Worm (Caenorhabditis elegans) whole organism, young adult: ENCODE results near the gene dsl-5.
A peak's percentile ranks its signal among the peaks of the same experiment; 100 is the strongest.

ENCODE experiments used
- B0019.2 ChIP-seq: fragments of 200-800 bp; sonication (Bioruptor generic); conservative IDR thresholded peaks from 2 replicates; pipeline ENCODE4 v1.3.6; 2022; ENCODE audit warnings: missing genetic modification reagents, missing genetic modification characterization, missing compliant biosample characterization
- B0035.1 ChIP-seq: sonication (generic microtip); optimal IDR thresholded peaks from 2 replicates; lab custom pipeline; 2016; ENCODE audit warnings: missing genetic modification characterization, mild to moderate bottlenecking, missing compliant biosample characterization, missing genotype, missing genetic modification reagents
- F37B4.10 ChIP-seq: fragments of 200-800 bp; sonication (Bioruptor generic); IDR thresholded peaks from 2 replicates; pipeline ENCODE4 v1.3.6; 2022; ENCODE audit warnings: missing genetic modification characterization, missing compliant biosample characterization
- F52B5.7 ChIP-seq: sonication (generic microtip); optimal IDR thresholded peaks from 2 replicates; lab custom pipeline; 2016; ENCODE audit warnings: mild to moderate bottlenecking, missing genetic modification characterization, missing compliant biosample characterization
- F55B11.4 ChIP-seq: sonication (generic microtip); optimal IDR thresholded peaks from 2 replicates; lab custom pipeline; 2016; ENCODE audit warnings: missing compliant biosample characterization, missing genetic modification characterization, borderline replicate concordance; ENCODE audit not compliant: insufficient read depth
- T07F8.4 ChIP-seq: sonication (generic microtip); optimal IDR thresholded peaks from 2 replicates; lab custom pipeline; 2016; ENCODE audit warnings: mild to moderate bottlenecking, missing genetic modification characterization, moderate library complexity, missing compliant biosample characterization
- Y53G8AR.9 ChIP-seq: fragments of 200-800 bp; sonication (Bioruptor generic); conservative IDR thresholded peaks from 2 replicates; pipeline ENCODE4 v1.3.6; 2022; ENCODE audit warnings: missing genetic modification reagents, missing genetic modification characterization, missing compliant biosample characterization
- Y95B8A.8 ChIP-seq: fragments of 200-800 bp; sonication (Bioruptor generic); IDR thresholded peaks from 2 replicates; pipeline ENCODE4 v1.3.6; 2022; ENCODE audit warnings: missing genetic modification reagents, missing genetic modification characterization, missing compliant biosample characterization
- ama-1 ChIP-seq, 3 experiments: fragments of 150-350 bp in 1 of 3; sonication (generic microtip) in 2 of 3; optimal IDR thresholded peaks; 2 replicates each; lab custom pipeline; 2014 to 2018; ENCODE audit warnings: missing biosample characterization in 2 of 3, missing genetic modification characterization in 2 of 3, missing genetic modification reagents in 2 of 3
- aptf-2 ChIP-seq: fragments of 200-800 bp; sonication (Bioruptor generic); conservative IDR thresholded peaks from 2 replicates; pipeline ENCODE4 v1.3.6; 2022; ENCODE audit warnings: missing genetic modification reagents, missing genetic modification characterization, missing compliant biosample characterization
- aptf-3 ChIP-seq: fragments of 200-800 bp; sonication (Bioruptor generic); IDR thresholded peaks from 2 replicates; pipeline ENCODE4 v1.3.6; 2022; ENCODE audit warnings: missing genetic modification characterization, missing compliant biosample characterization
- attf-3 ChIP-seq: fragments of 200-800 bp; sonication (Bioruptor generic); conservative IDR thresholded peaks from 2 replicates; pipeline ENCODE4 v1.3.6; 2022; ENCODE audit warnings: missing genetic modification reagents, missing genetic modification characterization, missing compliant biosample characterization
- bed-1 ChIP-seq: fragments of 200-800 bp; sonication (Bioruptor generic); IDR thresholded peaks from 2 replicates; pipeline ENCODE4 v1.3.6; 2022; ENCODE audit warnings: missing genetic modification reagents, missing genetic modification characterization, missing compliant biosample characterization
- cebp-1 ChIP-seq, 2 experiments: fragments of 200-800 bp in 1 of 2; sonication (Bioruptor generic) in 1 of 2; sonication (generic microtip) in 1 of 2; IDR thresholded peaks in 1 of 2; optimal IDR thresholded peaks in 1 of 2; 2 replicates each; pipeline versions ENCODE4 v1.3.6 to Lab custom; 2017 to 2022; ENCODE audit warnings: missing compliant biosample characterization in 2 of 2, missing genetic modification characterization in 2 of 2, mild to moderate bottlenecking in 1 of 2, missing genetic modification reagents in 1 of 2, moderate library complexity in 1 of 2
- ceh-100 ChIP-seq: fragments of 200-800 bp; sonication (Bioruptor generic); IDR thresholded peaks from 2 replicates; pipeline ENCODE4 v1.3.6; 2022; ENCODE audit warnings: missing genetic modification reagents, missing genetic modification characterization, missing compliant biosample characterization
- ceh-27 ChIP-seq: fragments of 200-800 bp; sonication (Bioruptor generic); optimal IDR thresholded peaks from 2 replicates; lab custom pipeline; 2018; ENCODE audit warnings: mild to moderate bottlenecking, missing genetic modification characterization, moderate library complexity, missing compliant biosample characterization
- dpl-1 ChIP-seq: fragments of 150-350 bp; optimal IDR thresholded peaks from 2 replicates; lab custom pipeline; 2014; ENCODE audit warnings: missing biosample characterization, missing genetic modification reagents, missing genetic modification characterization
- efl-1 ChIP-seq: fragments of 150-350 bp; optimal IDR thresholded peaks from 2 replicates; lab custom pipeline; 2014; ENCODE audit warnings: missing biosample characterization, missing genetic modification reagents, missing genetic modification characterization
- egl-44 ChIP-seq: fragments of 200-800 bp; sonication (Bioruptor generic); IDR thresholded peaks from 2 replicates; pipeline ENCODE4 v1.3.6; 2022; ENCODE audit warnings: missing genetic modification reagents, missing genetic modification characterization, missing compliant biosample characterization
- egrh-3 ChIP-seq: fragments of 200-800 bp; sonication (Bioruptor generic); IDR thresholded peaks from 2 replicates; pipeline ENCODE4 v1.3.6; 2022; ENCODE audit warnings: missing genetic modification reagents, missing genetic modification characterization, missing compliant biosample characterization
- hsf-1 ChIP-seq: fragments of 200-800 bp; sonication (Bioruptor generic); IDR thresholded peaks from 2 replicates; pipeline ENCODE4 v1.3.6; 2022; ENCODE audit warnings: missing genetic modification reagents, missing genetic modification characterization, missing compliant biosample characterization
- let-607 ChIP-seq, 2 experiments: fragments of 200-800 bp in 1 of 2; sonication (Bioruptor generic) in 1 of 2; sonication (generic microtip) in 1 of 2; optimal IDR thresholded peaks; 2 replicates each; lab custom pipeline; 2016 to 2018; ENCODE audit warnings: mild to moderate bottlenecking in 2 of 2, missing compliant biosample characterization in 2 of 2, missing genetic modification characterization in 2 of 2, moderate library complexity in 2 of 2, missing genotype in 1 of 2
- nfyb-1 ChIP-seq: fragments of 200-800 bp; sonication (Bioruptor generic); IDR thresholded peaks from 2 replicates; pipeline ENCODE4 v1.3.6; 2022; ENCODE audit warnings: missing genetic modification reagents, missing genetic modification characterization, missing compliant biosample characterization
- nhr-120 ChIP-seq: fragments of 200-800 bp; sonication (Bioruptor generic); IDR thresholded peaks from 2 replicates; pipeline ENCODE4 v1.3.6; 2022; ENCODE audit warnings: missing genetic modification characterization, missing compliant biosample characterization
- pbrm-1 ChIP-seq: fragments of 200-800 bp; sonication (Bioruptor generic); IDR thresholded peaks from 2 replicates; pipeline ENCODE4 v1.3.6; 2022; ENCODE audit warnings: missing genetic modification reagents, missing genetic modification characterization, missing compliant biosample characterization
- snpc-1.1 ChIP-seq: sonication (generic microtip); optimal IDR thresholded peaks from 2 replicates; lab custom pipeline; 2017; ENCODE audit warnings: missing genetic modification characterization, mild to moderate bottlenecking, missing compliant biosample characterization, antibody characterized with exemption, moderate library complexity, missing genotype, missing genetic modification reagents; ENCODE audit not compliant: insufficient read depth
- tlf-1 ChIP-seq: fragments of 200-800 bp; sonication (Bioruptor generic); optimal IDR thresholded peaks from 2 replicates; lab custom pipeline; 2018; ENCODE audit warnings: mild to moderate bottlenecking, missing genetic modification characterization, missing compliant biosample characterization
- ztf-28 ChIP-seq: fragments of 200-800 bp; sonication (Bioruptor generic); IDR thresholded peaks from 2 replicates; pipeline ENCODE4 v1.3.6; 2022; ENCODE audit warnings: missing genetic modification reagents, missing genetic modification characterization, missing compliant biosample characterization

The dsl-5 gene

ce11 chrIV:11645354-11645753, 24.5 kb upstream of the dsl-5 start (continued):
- no peak for TF ChIP-seq F52B5.7 (tag; lab: Kevin White, UChicago)
- TF ChIP-seq Y53G8AR.9 (GFP tag; lab: Robert Waterston, UW): no peak
- no peak for TF ChIP-seq tlf-1 (GFP tag; lab: Kevin White, UChicago)
- no peak for TF ChIP-seq snpc-1.1 (tag; lab: Kevin White, UChicago)
- TF ChIP-seq T07F8.4 (tag; lab: Kevin White, UChicago): no peak
- no peak for TF ChIP-seq efl-1 (GFP tag; lab: Kevin White, UChicago)

- TF ChIP-seq dpl-1 (GFP tag; lab: Kevin White, UChicago) (no peak), tlf-1 (GFP tag; lab: Kevin White, UChicago) (no peak), F55B11.4 (tag; lab: Kevin White, UChicago) (no peak), F52B5.7 (tag; lab: Kevin White, UChicago) (peak; percentile 13), ztf-28 (GFP tag; lab: Robert Waterston, UW) (no peak), Y95B8A.8 (GFP tag; lab: Robert Waterston, UW) (no peak), aptf-2 (GFP tag; lab: Robert Waterston, UW) (no peak), attf-3 (GFP tag; lab: Robert Waterston, UW) (no peak), cebp-1 (GFP tag; IDR thresholded peaks at IDR 0.05; lab: Robert Waterston, UW) (0 out of 2 replicates have a peak, but pooled peaks have one; percentile 22), cebp-1 (tag; optimal IDR thresholded peaks at IDR 0.05; lab: Kevin White, UChicago) (peak; percentile 21), aptf-3 (GFP tag; lab: Robert Waterston, UW) (no peak), ceh-27 (GFP tag; lab: Kevin White, UChicago) (no peak), ceh-100 (GFP tag; lab: Robert Waterston, UW) (no peak)
Measured at ce11 chrIV:11644705-11645104, 23.9 kb upstream of the dsl-5 start.

- TF ChIP-seq nfyb-1 (no peak), Y53G8AR.9 (GFP tag; lab: Robert Waterston, UW) (no peak), let-607 (tag; optimal IDR thresholded peaks at IDR 0.05; lab: Kevin White, UChicago) (no peak), pbrm-1 (GFP tag; lab: Robert Waterston, UW) (no peak)
Measured at ce11 chrIV:11643829-11644228, 23.0 kb upstream of the dsl-5 start, which contains the start of gene prx-2. Gene prx-2 (plus strand): TSS chrIV:11644129.

ce11 chrIV:11641802-11642201, 21.0 kb upstream of the dsl-5 start, which contains the start of gene ZK809.1:
Gene ZK809.1 (plus strand): TSS chrIV:11642102.
- no peak for TF ChIP-seq F55B11.4 (tag; lab: Kevin White, UChicago)
- TF ChIP-seq egl-44 (GFP tag; lab: Robert Waterston, UW): no peak
- TF ChIP-seq F37B4.10: no peak
- TF ChIP-seq B0019.2 (GFP tag; lab: Robert Waterston, UW): no peak

- TF ChIP-seq aptf-2 (GFP tag; lab: Robert Waterston, UW) (0 out of 2 replicates have a peak, but pooled peaks have one; percentile 19), F55B11.4 (tag; lab: Kevin White, UChicago) (no peak)
Measured at ce11 chrIV:11640915-11641314, 20.1 kb upstream of the dsl-5 start, which contains the start of gene ttr-50. Gene ttr-50 (minus strand): TSS chrIV:11641015.

- TF ChIP-seq ama-1 (optimal IDR thresholded peaks at IDR 0.05; lab: Kevin White, UChicago) (peak; percentile 36), ama-1 (GFP tag; optimal IDR thresholded peaks at IDR 0.05; lab: Kevin White, UChicago) (no peak), egrh-3 (GFP tag; lab: Robert Waterston, UW) (no peak), bed-1 (no peak), nhr-120 (no peak), cebp-1 (GFP tag; IDR thresholded peaks at IDR 0.05; lab: Robert Waterston, UW) (no peak), cebp-1 (tag; optimal IDR thresholded peaks at IDR 0.05; lab: Kevin White, UChicago) (peak; percentile 17), B0035.1 (no peak), efl-1 (GFP tag; lab: Kevin White, UChicago) (no peak), hsf-1 (GFP tag; lab: Robert Waterston, UW) (0 out of 2 replicates have a peak, but pooled peaks have one; percentile 11)
Measured at ce11 chrIV:11638016-11638415, 17.2 kb upstream of the dsl-5 start, which contains the start of gene rbm-17. Gene rbm-17 (plus strand): TSS chrIV:11638316.
